Fruit fly (Drosophila melanogaster) Kc167 (cell line): ENCODE measurements around the gene CG3528.

ENCODE experiments used
- Myc ChIP-seq: fragments of >200 bp; optimal IDR thresholded peaks from 2 replicates; lab custom pipeline; 2017; ENCODE audit warnings: missing external identifiers
- insv ChIP-seq: fragments of >200 bp; optimal IDR thresholded peaks from 3 replicates; lab custom pipeline; 2018; ENCODE audit warnings: missing external identifiers
- psq ChIP-seq: fragments of >200 bp; optimal IDR thresholded peaks from 2 replicates; lab custom pipeline; 2017; ENCODE audit warnings: missing external identifiers
- ttk ChIP-seq: sonication (Bioruptor generic); optimal IDR thresholded peaks from 2 replicates; lab custom pipeline; 2017; ENCODE audit warnings: missing external identifiers

DNA sequence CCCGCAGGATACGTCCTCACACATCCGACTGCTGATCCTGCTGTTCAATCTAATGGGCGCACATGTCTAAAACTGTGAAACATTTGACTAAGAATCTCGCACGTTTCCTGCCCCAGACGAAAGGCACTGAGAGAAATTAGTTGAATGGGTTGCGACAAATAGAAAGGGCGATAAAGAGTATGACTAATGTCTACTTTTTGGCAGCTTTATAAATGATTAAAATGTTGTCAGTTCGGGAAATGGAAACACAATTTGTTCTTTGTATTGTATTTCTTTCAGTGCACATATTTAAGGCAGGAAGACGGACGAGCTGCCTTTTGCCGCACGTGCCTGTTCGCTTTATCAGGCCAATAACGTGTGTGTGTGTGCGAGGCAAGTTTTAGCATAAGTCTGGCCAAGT, 10.3 kb upstream of the CG3528 start:
- TF ChIP-seq Myc (lab: Kevin White, UChicago) (no peak), psq (no peak), ttk (lab: Kevin White, UChicago) (no peak), insv (no peak)
